Fruit fly (Drosophila melanogaster): ENCODE data around the gene AP-1gamma.

The AP-1gamma gene

DNA sequence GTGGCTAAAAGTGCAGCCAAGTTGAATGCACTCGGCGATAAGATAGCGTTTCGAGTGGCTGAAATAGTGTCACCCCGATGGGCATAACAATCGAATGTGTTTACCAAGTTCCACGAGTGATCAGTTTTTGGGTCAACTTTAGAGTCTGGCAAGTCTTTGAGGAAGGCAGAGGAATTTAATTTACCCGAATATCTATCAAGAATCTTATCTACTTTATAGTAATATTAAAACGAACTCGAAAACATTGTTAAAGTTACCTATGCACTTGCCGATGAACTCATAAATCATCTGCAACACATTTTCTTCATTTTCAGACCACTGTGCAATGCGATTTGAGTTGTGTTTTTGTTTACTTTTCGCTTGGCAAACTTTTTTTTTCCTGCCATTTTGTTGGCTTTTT is 47.2 kb upstream of the AP-1gamma start:
- TF ChIP-seq D (optimal IDR thresholded peaks at IDR 0.05) (no peak), D (GFP tag; optimal IDR thresholded peaks at IDR 0.05) (no peak), Sry-β (GFP tag; optimal IDR thresholded peaks at IDR 0.05) (no peak), row (GFP tag; IDR thresholded peaks at IDR 0.05) (no peak), ssp (GFP tag; IDR thresholded peaks at IDR 0.05) (no peak), CG12299 (tag; optimal IDR thresholded peaks at IDR 0.05) (no peak), CG7987 (GFP tag; optimal IDR thresholded peaks at IDR 0.05) (no peak), CG3407 (GFP tag; optimal IDR thresholded peaks at IDR 0.05) (no peak), Bgb (GFP tag; IDR thresholded peaks at IDR 0.05; ENCODE audit: partially characterized antibody) (no peak), CG4360 (GFP tag; IDR thresholded peaks at IDR 0.05) (no peak), bab2 (GFP tag; optimal IDR thresholded peaks at IDR 0.05) (no peak), sens (GFP tag) (peak; percentile 5), Sox100B (GFP tag; optimal IDR thresholded peaks at IDR 0.05) (no peak), Hmr (GFP tag; optimal IDR thresholded peaks at IDR 0.05) (no peak), CG17186 (GFP tag; optimal IDR thresholded peaks at IDR 0.05) (no peak), GATAe (GFP tag; conservative IDR thresholded peaks at IDR 0.05) (no peak), CG30020 (tag; optimal IDR thresholded peaks at IDR 0.05) (no peak), en (GFP tag; optimal IDR thresholded peaks at IDR 0.05) (no peak), CG10267 (tag; optimal IDR thresholded peaks at IDR 0.05) (no peak), Drgx (GFP tag; IDR thresholded peaks at IDR 0.05) (peak; percentile 36; the same call in 1 of the 2 replicates), ewg (GFP tag; optimal IDR thresholded peaks at IDR 0.05) (no peak), CG12942 (GFP tag; optimal IDR thresholded peaks at IDR 0.05) (no peak), Dfd (GFP tag; optimal IDR thresholded peaks at IDR 0.05) (no peak), CG4854 (GFP tag; optimal IDR thresholded peaks at IDR 0.05) (no peak), CG13287 (GFP tag; IDR thresholded peaks at IDR 0.05; ENCODE audit: partially characterized antibody) (no peak), H15 (GFP tag; IDR thresholded peaks at IDR 0.05) (no peak), CG17802 (tag; optimal IDR thresholded peaks at IDR 0.05) (no peak), CG11723 (GFP tag; optimal IDR thresholded peaks at IDR 0.05) (no peak), nom (GFP tag; optimal IDR thresholded peaks at IDR 0.05) (no peak), ab (GFP tag; optimal IDR thresholded peaks at IDR 0.05) (no peak), mld (GFP tag; IDR thresholded peaks at IDR 0.05; ENCODE audit: partially characterized antibody) (no peak), Poxn (GFP tag; IDR thresholded peaks at IDR 0.05) (no peak), CG7745 (tag; optimal IDR thresholded peaks at IDR 0.05) (peak; percentile 72), Sin3A (optimal IDR thresholded peaks at IDR 0.05) (no peak), CG14050 (GFP tag; IDR thresholded peaks at IDR 0.05) (no peak), Hr78 (GFP tag; optimal IDR thresholded peaks at IDR 0.05) (peak in 1 of 2 experiments; percentile 36), corto (GFP tag; optimal IDR thresholded peaks at IDR 0.05) (no peak)

DNA sequence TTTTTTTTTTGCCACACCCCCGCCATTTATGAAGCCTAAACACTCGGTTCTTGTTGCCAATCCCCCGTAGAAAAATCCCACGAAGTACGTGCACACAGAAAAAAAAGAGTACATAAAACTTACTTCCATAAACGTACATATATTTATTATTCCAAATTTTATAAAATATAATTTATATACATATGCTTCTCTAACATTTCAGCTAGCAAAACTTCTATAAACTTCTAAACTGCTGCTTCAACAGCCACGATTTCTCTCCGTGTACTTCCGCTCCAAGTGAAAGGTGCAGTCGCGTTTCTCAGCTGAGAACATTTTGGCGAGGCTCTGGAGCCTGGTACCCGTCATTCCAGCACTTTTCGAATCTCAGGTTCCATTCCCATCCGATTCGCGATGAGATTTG is 45.8 kb upstream of the AP-1gamma start:
- TF ChIP-seq CG9932 (GFP tag; IDR thresholded peaks at IDR 0.05) (peak; percentile 24; the same call in 1 of the 2 replicates), gsb (GFP tag; IDR thresholded peaks at IDR 0.05) (0 out of 2 replicates have a peak, but pooled peaks have one; percentile 5), Abd-B (GFP tag; optimal IDR thresholded peaks at IDR 0.05) (no peak), CG9817 (tag; optimal IDR thresholded peaks at IDR 0.05) (peak; percentile 8), CG31441 (GFP tag; IDR thresholded peaks at IDR 0.05) (0 out of 2 replicates have a peak, but pooled peaks have one; percentile 27), so (GFP tag; IDR thresholded peaks at IDR 0.05) (no peak), pan (optimal IDR thresholded peaks at IDR 0.05) (no peak), pan (GFP tag; optimal IDR thresholded peaks at IDR 0.05 in 1 of 2, IDR thresholded peaks at IDR 0.05 in 1 of 2) (peak in 1 of 2 experiments; percentile 31), Med (GFP tag) (peak; percentile 66), pros (GFP tag; optimal IDR thresholded peaks at IDR 0.05) (no peak), CG12659 (GFP tag; optimal IDR thresholded peaks at IDR 0.05) (peak; percentile 9), Ssrp (tag; optimal IDR thresholded peaks at IDR 0.05) (peak; percentile 14), CG32532 (GFP tag; IDR thresholded peaks at IDR 0.05) (peak; percentile 49; the same call in 1 of the 2 replicates), CG11695 (GFP tag; IDR thresholded peaks at IDR 0.05) (peak; percentile 38; the same call in 1 of the 3 replicates), CG4730 (GFP tag; IDR thresholded peaks at IDR 0.05) (0 out of 2 replicates have a peak, but pooled peaks have one; percentile 11), Hr51 (GFP tag; optimal IDR thresholded peaks at IDR 0.05) (peak in 1 of 2 experiments; percentile 57)
